Worm (Caenorhabditis elegans): ENCODE measurements around the gene pat-3.
A peak's percentile ranks its signal among the peaks of the same experiment; 100 is the strongest.

Gene pat-3

ce11 chrIII:3871763-3872486, 42.0 kb downstream of the pat-3 start:
- TF ChIP-seq pha-2 (tag; optimal IDR thresholded peaks at IDR 0.05) (no peak), ceh-34 (tag; optimal IDR thresholded peaks at IDR 0.05) (no peak), tbx-7 (tag; optimal IDR thresholded peaks at IDR 0.05) (no peak), ceh-18 (tag; optimal IDR thresholded peaks at IDR 0.05) (no peak), unc-86 (tag; optimal IDR thresholded peaks at IDR 0.05) (no peak), tbx-2 (tag; optimal IDR thresholded peaks at IDR 0.05) (no peak), nfya-1 (tag; optimal IDR thresholded peaks at IDR 0.05) (no peak), ets-4 (tag; optimal IDR thresholded peaks at IDR 0.05) (no peak), dve-1 (tag; optimal IDR thresholded peaks at IDR 0.05) (no peak), sox-2 (GFP tag; IDR thresholded peaks at IDR 0.05) (no peak), ceh-6 (GFP tag; optimal IDR thresholded peaks at IDR 0.05) (no peak), hlh-13 (GFP tag; optimal IDR thresholded peaks at IDR 0.05) (no peak), T23F11.4 (GFP tag; optimal IDR thresholded peaks at IDR 0.05) (no peak), fkh-10 (GFP tag; optimal IDR thresholded peaks at IDR 0.05) (no peak), C08G9.2 (tag; optimal IDR thresholded peaks at IDR 0.05) (no peak), ceh-22 (tag; optimal IDR thresholded peaks at IDR 0.05) (no peak), ceh-48 (tag; optimal IDR thresholded peaks at IDR 0.05) (no peak), syd-9 (tag; optimal IDR thresholded peaks at IDR 0.05) (no peak)

ce11 chrIII:3869292-3869781, 44.6 kb downstream of the pat-3 start:
- TF ChIP-seq elt-4 (tag; optimal IDR thresholded peaks at IDR 0.05) (no peak), ama-1 (optimal IDR thresholded peaks at IDR 0.05) (peak; percentile 62), ttx-3 (tag; optimal IDR thresholded peaks at IDR 0.05) (no peak), Y22D7AL.16 (tag; optimal IDR thresholded peaks at IDR 0.05) (peak; percentile 4), pha-4 (tag; optimal IDR thresholded peaks at IDR 0.05) (no peak), gmeb-2 (tag; optimal IDR thresholded peaks at IDR 0.05) (peak; percentile 4)

ce11 chrIII:3867937-3868929, 45.7 kb downstream of the pat-3 start:
- TF ChIP-seq ceh-6 (GFP tag; optimal IDR thresholded peaks at IDR 0.05) (no peak), ceh-9 (tag; optimal IDR thresholded peaks at IDR 0.05) (no peak), tbx-2 (tag; optimal IDR thresholded peaks at IDR 0.05) (no peak), pha-2 (tag; optimal IDR thresholded peaks at IDR 0.05) (no peak)

- TF ChIP-seq ceh-22 (tag; optimal IDR thresholded peaks at IDR 0.05) = peak; percentile 85
- peak; percentile 96 for TF ChIP-seq K02D7.2 (tag; optimal IDR thresholded peaks at IDR 0.05)
- peak; percentile 100 for TF ChIP-seq ceh-34 (tag; optimal IDR thresholded peaks at IDR 0.05)
- peak; percentile 100 for TF ChIP-seq nfya-1 (tag; optimal IDR thresholded peaks at IDR 0.05)
- peak; percentile 94 for TF ChIP-seq ttx-3 (tag; optimal IDR thresholded peaks at IDR 0.05)
- peak; percentile 63 for TF ChIP-seq npax-4 (tag; optimal IDR thresholded peaks at IDR 0.05)
- peak; percentile 94 for TF ChIP-seq ceh-2 (tag; optimal IDR thresholded peaks at IDR 0.05)
- TF ChIP-seq pax-1 (tag; optimal IDR thresholded peaks at IDR 0.05) = peak; percentile 97
- peak; percentile 97 for TF ChIP-seq madf-2 (tag; optimal IDR thresholded peaks at IDR 0.05)
- peak; percentile 96 for TF ChIP-seq fkh-10 (GFP tag; optimal IDR thresholded peaks at IDR 0.05)
- TF ChIP-seq pqm-1 (tag; optimal IDR thresholded peaks at IDR 0.05) = peak; percentile 97
- TF ChIP-seq unc-3 (GFP tag; conservative IDR thresholded peaks at IDR 0.05) = peak; percentile 95
- peak; percentile 98 for TF ChIP-seq unc-3 (tag; optimal IDR thresholded peaks at IDR 0.05)
- TF ChIP-seq ceh-19 (GFP tag; optimal IDR thresholded peaks at IDR 0.05) = peak; percentile 96
- peak; percentile 88 for TF ChIP-seq hlh-30 (tag; optimal IDR thresholded peaks at IDR 0.05; ENCODE audit: insufficient read depth)
- peak; percentile 38 for TF ChIP-seq nhr-232 (tag; optimal IDR thresholded peaks at IDR 0.05)
- TF ChIP-seq ceh-31 (tag; optimal IDR thresholded peaks at IDR 0.05) = peak; percentile 99
- TF ChIP-seq lim-6 (tag; optimal IDR thresholded peaks at IDR 0.05) = peak; percentile 95
- no peak for TF ChIP-seq mec-3 (tag; optimal IDR thresholded peaks at IDR 0.05; ENCODE audit: borderline replicate concordance)
- peak; percentile 94 for TF ChIP-seq ahr-1 (tag; optimal IDR thresholded peaks at IDR 0.05)
- peak; percentile 96 for TF ChIP-seq K09A11.1 (tag; optimal IDR thresholded peaks at IDR 0.05; ENCODE audit: insufficient read depth)
- TF ChIP-seq ets-4 (tag; optimal IDR thresholded peaks at IDR 0.05) = peak; percentile 99
- peak; percentile 90 for TF ChIP-seq pha-2 (tag; optimal IDR thresholded peaks at IDR 0.05)
- peak; percentile 96 for TF ChIP-seq sox-2 (GFP tag; IDR thresholded peaks at IDR 0.05)
- TF ChIP-seq ceh-24 (tag; optimal IDR thresholded peaks at IDR 0.05) = peak; percentile 95
- TF ChIP-seq pha-4 (tag; optimal IDR thresholded peaks at IDR 0.05) = no peak
- TF ChIP-seq Y22D7AL.16 (tag; optimal IDR thresholded peaks at IDR 0.05) = peak; percentile 97
Observed at ce11 chrIII:3867378-3867904, 46.5 kb downstream of the pat-3 start, which contains the start of gene rpl-3. Gene rpl-3 (plus strand): TSS chrIII:3867854.
